Worm (Caenorhabditis elegans): Measurements from ENCODE around the gene nspg-8.

Gene nspg-8

DNA sequence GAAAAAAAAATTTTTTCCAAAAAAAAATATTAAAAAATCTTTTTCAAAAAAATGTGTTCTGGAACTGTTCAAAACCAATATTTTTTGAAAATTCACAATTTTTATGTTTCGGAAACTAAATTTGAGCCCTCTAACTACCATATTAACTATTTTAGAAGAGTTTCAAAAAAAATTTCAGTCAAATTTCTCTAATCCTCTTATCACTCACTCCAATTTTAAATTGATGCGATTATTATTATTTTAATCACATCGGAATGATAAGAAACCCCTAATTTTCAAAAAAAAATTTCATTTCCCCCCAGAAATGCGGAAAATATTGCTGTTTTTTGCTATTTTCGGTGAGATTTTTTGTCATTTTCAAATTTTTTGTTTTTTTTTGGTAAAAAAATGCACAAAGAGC lies at the start of gene nspg-8:
Gene nspg-8 (plus strand): TSS at position 301 of the 400 bp plus-strand sequence.
- TF ChIP-seq nhr-11 (tag; optimal IDR thresholded peaks at IDR 0.05) = no peak

DNA sequence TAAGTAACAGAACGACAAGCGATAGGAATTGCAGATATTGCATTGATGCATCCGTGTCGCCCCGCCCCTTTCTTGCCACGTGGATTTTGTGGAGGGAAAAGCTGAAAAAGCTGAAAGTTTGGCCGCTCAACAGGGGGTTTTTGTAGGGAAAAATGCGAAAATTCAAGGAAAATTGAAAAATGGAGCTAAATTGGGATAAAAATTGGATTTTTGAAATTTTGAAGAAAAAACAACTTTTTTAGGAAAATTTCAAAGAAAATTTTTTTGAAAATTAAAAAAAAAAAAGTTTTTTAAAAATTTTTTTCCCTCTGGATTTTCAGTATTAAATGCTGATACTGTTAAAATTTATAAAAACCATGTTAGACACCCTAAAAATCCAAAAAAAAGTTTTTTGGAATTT lies 45.9 kb upstream of the nspg-8 start, which contains the start of gene lgc-46:
Gene lgc-46 (minus strand): TSS at position 101 of the 400 bp plus-strand sequence.
- no peak for TF ChIP-seq blmp-1 (tag; optimal IDR thresholded peaks at IDR 0.05)
- no peak for TF ChIP-seq Y116A8C.19 (tag; optimal IDR thresholded peaks at IDR 0.05; ENCODE audit: borderline replicate concordance)
- no peak for TF ChIP-seq nhr-237 (tag; optimal IDR thresholded peaks at IDR 0.05)
- TF ChIP-seq egl-27 (tag; optimal IDR thresholded peaks at IDR 0.05) = no peak
- TF ChIP-seq ztf-4 (tag; optimal IDR thresholded peaks at IDR 0.05) = no peak
- TF ChIP-seq F16B12.6 (tag; optimal IDR thresholded peaks at IDR 0.05) = no peak
- no peak for TF ChIP-seq nhr-90 (tag; optimal IDR thresholded peaks at IDR 0.05; ENCODE audit: poor library complexity)

ce11 chrIII:1136827-1137378 lies 45.0 kb upstream of the nspg-8 start:
- TF ChIP-seq lin-35 (GFP tag; optimal IDR thresholded peaks at IDR 0.05) (peak in 1 of 2 experiments; percentile 23), hlh-4 (tag; optimal IDR thresholded peaks at IDR 0.05) (no peak), efl-1 (optimal IDR thresholded peaks at IDR 0.05) (peak in 1 of 2 experiments; percentile 9), efl-1 (GFP tag; optimal IDR thresholded peaks at IDR 0.05 in 1 of 2) (no peak), tlp-1 (tag; optimal IDR thresholded peaks at IDR 0.05) (no peak), ceh-82 (tag; optimal IDR thresholded peaks at IDR 0.05) (peak in 1 of 3 experiments; percentile 43), skn-1 (tag; optimal IDR thresholded peaks at IDR 0.05) (no peak), lin-14 (GFP tag; optimal IDR thresholded peaks at IDR 0.05) (peak; percentile 65), nhr-71 (tag; optimal IDR thresholded peaks at IDR 0.05) (peak; percentile 5), dpl-1 (GFP tag; optimal IDR thresholded peaks at IDR 0.05) (peak in 1 of 3 experiments; percentile 13)

- TF ChIP-seq pax-3 (tag; optimal IDR thresholded peaks at IDR 0.05) (peak; percentile 71), C34B4.2 (tag; optimal IDR thresholded peaks at IDR 0.05) (peak; percentile 1), pag-3 (tag; optimal IDR thresholded peaks at IDR 0.05; ENCODE audit: borderline replicate concordance, insufficient read depth) (no peak), elt-3 (tag; optimal IDR thresholded peaks at IDR 0.05) (peak in 2 of 6 experiments; percentile 69 to 74), zag-1 (tag; optimal IDR thresholded peaks at IDR 0.05) (peak; percentile 32), egl-13 (tag; optimal IDR thresholded peaks at IDR 0.05) (peak; percentile 62), ama-1 (optimal IDR thresholded peaks at IDR 0.05) (peak; percentile 50), alr-1 (tag; optimal IDR thresholded peaks at IDR 0.05; ENCODE audit: borderline replicate concordance) (no peak), dsc-1 (tag; optimal IDR thresholded peaks at IDR 0.05) (peak; percentile 86), xbp-1 (tag; optimal IDR thresholded peaks at IDR 0.05) (peak; percentile 84), lin-13 (GFP tag; optimal IDR thresholded peaks at IDR 0.05) (peak; percentile 90), nhr-20 (tag; optimal IDR thresholded peaks at IDR 0.05) (peak; percentile 84), grh-1 (GFP tag; IDR thresholded peaks at IDR 0.05) (peak; percentile 88), ceh-82 (tag; optimal IDR thresholded peaks at IDR 0.05) (peak; percentile 94), sptf-1 (tag; optimal IDR thresholded peaks at IDR 0.05) (no peak), hpl-2 (GFP tag; optimal IDR thresholded peaks at IDR 0.05) (peak; percentile 28), jun-1 (tag; optimal IDR thresholded peaks at IDR 0.05) (peak; percentile 79), blmp-1 (tag; optimal IDR thresholded peaks at IDR 0.05) (peak; percentile 75), fos-1 (tag; optimal IDR thresholded peaks at IDR 0.05) (peak; percentile 81), efl-3 (GFP tag; optimal IDR thresholded peaks at IDR 0.05) (peak; percentile 23), irx-1 (tag; optimal IDR thresholded peaks at IDR 0.05) (peak; percentile 84), vab-15 (tag; optimal IDR thresholded peaks at IDR 0.05) (no peak), unc-30 (tag; optimal IDR thresholded peaks at IDR 0.05) (no peak), lsy-2 (tag; optimal IDR thresholded peaks at IDR 0.05) (peak; percentile 92 to 93), nhr-12 (tag; optimal IDR thresholded peaks at IDR 0.05) (no peak), nhr-84 (tag; optimal IDR thresholded peaks at IDR 0.05) (no peak), unc-130 (tag; optimal IDR thresholded peaks at IDR 0.05) (peak; percentile 91), egl-27 (tag; optimal IDR thresholded peaks at IDR 0.05) (no peak), fkh-8 (tag; optimal IDR thresholded peaks at IDR 0.05) (peak; percentile 81), snpc-4 (tag; optimal IDR thresholded peaks at IDR 0.05) (peak; percentile 59), zip-4 (GFP tag; optimal IDR thresholded peaks at IDR 0.05) (peak; percentile 77), F16B12.6 (tag; optimal IDR thresholded peaks at IDR 0.05) (peak; percentile 70), nhr-90 (tag; optimal IDR thresholded peaks at IDR 0.05; ENCODE audit: poor library complexity) (peak; percentile 86)
Observed at ce11 chrIII:1142798-1143197, 39.1 kb upstream of the nspg-8 start, which contains the start of gene smr-1. TSS of gene smr-1 (plus strand) at chrIII:1143172.
